Fruit fly (Drosophila melanogaster) Kc167 (cell line): ENCODE data around the gene CG42538.

Experiments
- Sin3A ChIP-seq: fragments of >200 bp; optimal IDR thresholded peaks from 2 replicates; lab custom pipeline; 2018; ENCODE audit warnings: missing external identifiers
- psq ChIP-seq: fragments of >200 bp; optimal IDR thresholded peaks from 2 replicates; lab custom pipeline; 2017; ENCODE audit warnings: missing external identifiers

DNA sequence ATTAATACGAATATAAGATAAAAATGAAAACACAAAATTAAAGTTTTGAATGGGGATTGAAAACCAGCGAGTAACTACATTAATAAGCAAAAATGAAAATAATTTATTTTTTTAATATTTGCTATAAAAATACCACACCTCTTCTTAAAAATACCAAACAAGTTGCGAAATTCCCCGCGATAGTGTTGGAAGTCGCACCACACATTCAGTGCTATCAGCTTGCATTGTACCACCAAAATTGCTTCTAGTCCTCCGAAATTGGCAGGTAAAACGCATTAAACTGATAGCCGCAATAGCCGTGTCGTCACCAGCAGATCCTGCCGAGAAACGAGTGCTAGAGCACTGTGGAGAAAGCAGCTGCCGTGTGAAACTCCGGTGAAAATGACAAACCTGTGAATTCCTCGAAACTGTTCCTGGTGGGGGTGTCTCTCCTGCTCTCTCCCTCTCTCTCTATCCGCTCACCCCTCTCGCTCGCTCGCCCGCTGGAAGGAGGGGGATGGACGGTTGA, 46.2 kb upstream of the CG42538 start, which contains the start of gene Hip14:
- TF ChIP-seq Sin3A (lab: Kevin White, UChicago): no peak
- no peak for TF ChIP-seq psq (lab: Kevin White, UChicago)
